Worm (Caenorhabditis elegans): ENCODE data around the gene ZK686.5.

DNA sequence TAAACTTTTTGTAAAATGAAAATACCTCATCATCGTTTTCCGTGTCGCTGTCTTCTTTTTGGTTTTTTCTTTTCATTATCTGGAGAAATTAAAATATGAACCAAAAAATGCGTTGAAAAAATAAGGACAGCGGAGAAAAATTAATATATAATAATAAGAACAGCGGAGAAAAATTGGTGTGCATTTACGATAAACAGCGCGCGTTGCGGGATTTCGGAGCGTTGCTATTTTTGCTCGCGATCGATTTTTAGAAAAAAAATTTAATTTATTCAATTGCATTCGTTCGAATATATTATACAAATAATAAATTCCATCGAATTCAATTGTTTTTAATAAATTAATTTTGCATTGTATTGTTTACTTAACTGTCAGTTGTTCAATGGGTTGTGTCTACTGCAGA, 1.3 kb downstream of the ZK686.5 start, which contains the start of gene ZK686.2:
- TF ChIP-seq nhr-12 (tag; optimal IDR thresholded peaks at IDR 0.05) (no peak), ztf-11 (tag; optimal IDR thresholded peaks at IDR 0.05) (no peak), elt-1 (tag; optimal IDR thresholded peaks at IDR 0.05; ENCODE audit: borderline replicate concordance, insufficient read depth) (no peak), unc-39 (tag; optimal IDR thresholded peaks at IDR 0.05) (no peak), nhr-76 (tag; optimal IDR thresholded peaks at IDR 0.05) (no peak), pha-4 (tag; optimal IDR thresholded peaks at IDR 0.05) (no peak)

Measured in whole organism, mixed stage, embryonic.